Worm (Caenorhabditis elegans) whole organism, L3 larva: ENCODE data around the gene R10E9.3.

ENCODE experiments used
- aly-2 ChIP-seq: fragments of 150-350 bp; optimal IDR thresholded peaks from 2 replicates; lab custom pipeline; 2014; ENCODE audit warnings: missing biosample characterization, missing genetic modification characterization
- ceh-16 ChIP-seq: sonication (generic microtip); optimal IDR thresholded peaks from 2 replicates; lab custom pipeline; 2017; ENCODE audit warnings: missing biosample characterization, missing genetic modification characterization
- fkh-10 ChIP-seq: sonication (generic microtip); optimal IDR thresholded peaks from 2 replicates; lab custom pipeline; 2017; ENCODE audit warnings: missing biosample characterization, missing genetic modification reagents, missing genetic modification characterization
- lin-39 ChIP-seq: fragments of 150-350 bp; optimal IDR thresholded peaks from 2 replicates; lab custom pipeline; 2018; ENCODE audit warnings: missing biosample characterization, missing genetic modification reagents, missing genetic modification characterization
- unc-39 ChIP-seq: sonication (generic microtip); optimal IDR thresholded peaks from 4 replicates; lab custom pipeline; 2017; ENCODE audit warnings: missing biosample characterization, missing genetic modification characterization
- unc-62 ChIP-seq: fragments of 150-350 bp; sonication (generic microtip); optimal IDR thresholded peaks from 4 replicates; lab custom pipeline; 2014; ENCODE audit warnings: missing biosample characterization, missing genetic modification reagents, missing genetic modification characterization

DNA sequence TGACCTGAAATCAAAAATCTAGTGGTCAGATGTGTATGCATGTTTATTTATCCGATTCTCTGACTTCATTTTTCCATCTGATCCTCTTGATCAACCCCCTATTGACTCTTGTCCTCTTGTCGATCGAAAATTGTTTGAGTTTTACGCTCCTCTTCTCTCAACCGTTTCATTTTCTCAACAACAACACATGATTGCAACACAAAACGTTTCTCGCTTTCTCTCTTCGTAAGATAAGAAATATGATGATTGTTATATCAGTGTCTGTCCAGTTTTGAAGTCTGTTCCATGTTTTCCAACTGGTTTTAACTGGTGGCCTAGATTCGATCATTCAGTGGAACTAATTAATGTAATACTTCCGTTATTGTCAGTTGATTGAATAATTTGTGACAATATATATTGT is 8.0 kb upstream of the R10E9.3 start:
- TF ChIP-seq aly-2 (tag; lab: Kevin White, UChicago) (no peak), lin-39 (tag; lab: Kevin White, UChicago) (no peak), unc-39 (tag; lab: Kevin White, UChicago) (no peak), ceh-16 (tag; lab: Kevin White, UChicago) (no peak), unc-62 (GFP tag; lab: Kevin White, UChicago) (no peak), fkh-10 (GFP tag; lab: Kevin White, UChicago) (no peak)
